Worm (Caenorhabditis elegans): ENCODE data around the gene rop-1.

- no peak for TF ChIP-seq hpl-2 (GFP tag; optimal IDR thresholded peaks at IDR 0.05)
- TF ChIP-seq snpc-4 (tag; optimal IDR thresholded peaks at IDR 0.05) = no peak
- TF ChIP-seq unc-62 (GFP tag; optimal IDR thresholded peaks at IDR 0.05) = no peak
- no peak for TF ChIP-seq efl-1 (optimal IDR thresholded peaks at IDR 0.05)
- peak in 1 of 2 experiments; percentile 49 for TF ChIP-seq efl-1 (GFP tag; optimal IDR thresholded peaks at IDR 0.05 in 1 of 2)
- TF ChIP-seq lin-35 (GFP tag; optimal IDR thresholded peaks at IDR 0.05) = no peak
- no peak for TF ChIP-seq jun-1 (tag; optimal IDR thresholded peaks at IDR 0.05)
- TF ChIP-seq skn-1 (tag; optimal IDR thresholded peaks at IDR 0.05) = no peak
- no peak for TF ChIP-seq nhr-11 (tag; optimal IDR thresholded peaks at IDR 0.05)
Observed at ce11 chrV:10248255-10248979, 6.4 kb downstream of the rop-1 start, which contains the start of gene akt-1.
